Worm (Caenorhabditis elegans): Measurements from ENCODE around the gene mua-3.

Gene mua-3

ce11 chrIII:10151719-10152118 lies 8.8 kb upstream of the mua-3 start (continued):
- no peak for TF ChIP-seq saeg-2 (GFP tag; IDR thresholded peaks at IDR 0.05)

ce11 chrIII:10152495-10152894 lies 8.0 kb upstream of the mua-3 start, which contains the start of gene nac-3:
nac-3 (plus strand) TSS chrIII:10152795.
- no peak for TF ChIP-seq nhr-11 (tag; optimal IDR thresholded peaks at IDR 0.05)
- TF ChIP-seq zfp-3 (GFP tag; conservative IDR thresholded peaks at IDR 0.05), result 0 out of 2 replicates have a peak, but pooled peaks have one; percentile 20

- TF ChIP-seq nhr-41 (GFP tag; IDR thresholded peaks at IDR 0.05), result no peak
- no peak for TF ChIP-seq F10B5.3 (tag; optimal IDR thresholded peaks at IDR 0.05)
- TF ChIP-seq daf-8 (GFP tag; IDR thresholded peaks at IDR 0.05), result no peak
- no peak for TF ChIP-seq lin-39 (tag; optimal IDR thresholded peaks at IDR 0.05)
- TF ChIP-seq Y75B8A.6 (GFP tag; IDR thresholded peaks at IDR 0.05), result no peak
- TF ChIP-seq hif-1 (tag; optimal IDR thresholded peaks at IDR 0.05), result no peak
- no peak for TF ChIP-seq lin-29 (GFP tag; IDR thresholded peaks at IDR 0.05)
- no peak for TF ChIP-seq ZK337.2 (GFP tag; IDR thresholded peaks at IDR 0.05)
- TF ChIP-seq aly-2 (tag; optimal IDR thresholded peaks at IDR 0.05), result no peak
- no peak for TF ChIP-seq ZK546.5 (tag; optimal IDR thresholded peaks at IDR 0.05)
- TF ChIP-seq zip-11 (GFP tag; IDR thresholded peaks at IDR 0.05), result no peak
- no peak for TF ChIP-seq daf-19 (GFP tag; conservative IDR thresholded peaks at IDR 0.05)
- no peak for TF ChIP-seq skn-1 (tag; optimal IDR thresholded peaks at IDR 0.05)
- no peak for TF ChIP-seq pqm-1 (tag; optimal IDR thresholded peaks at IDR 0.05)
- peak; percentile 56 for TF ChIP-seq fkh-10 (GFP tag; optimal IDR thresholded peaks at IDR 0.05)
- TF ChIP-seq nhr-25 (tag; optimal IDR thresholded peaks at IDR 0.05; ENCODE audit: borderline replicate concordance, insufficient read depth), result no peak
- no peak for TF ChIP-seq F44E2.7 (GFP tag; IDR thresholded peaks at IDR 0.05)
- no peak for TF ChIP-seq lir-3 (tag; optimal IDR thresholded peaks at IDR 0.05)
- no peak for TF ChIP-seq spr-3 (GFP tag; optimal IDR thresholded peaks at IDR 0.05)
- no peak for TF ChIP-seq madf-5 (GFP tag; IDR thresholded peaks at IDR 0.05)
- TF ChIP-seq unc-62 (GFP tag; optimal IDR thresholded peaks at IDR 0.05 in 1 of 2), result peak in 1 of 2 experiments; percentile 96
- no peak for TF ChIP-seq unc-62 (tag; optimal IDR thresholded peaks at IDR 0.05)
- TF ChIP-seq nhr-77 (tag; optimal IDR thresholded peaks at IDR 0.05), result no peak
- TF ChIP-seq lin-1 (GFP tag; IDR thresholded peaks at IDR 0.05), result no peak
- TF ChIP-seq T26A8.4 (GFP tag; IDR thresholded peaks at IDR 0.05), result no peak
- TF ChIP-seq jun-1 (tag; optimal IDR thresholded peaks at IDR 0.05), result no peak
- TF ChIP-seq zfp-2 (tag; optimal IDR thresholded peaks at IDR 0.05), result no peak
- no peak for TF ChIP-seq lin-15B (tag; optimal IDR thresholded peaks at IDR 0.05)
- TF ChIP-seq dmd-8 (GFP tag; IDR thresholded peaks at IDR 0.05), result no peak
- no peak for TF ChIP-seq ztf-11 (tag; optimal IDR thresholded peaks at IDR 0.05)
- no peak for TF ChIP-seq nhr-10 (tag; optimal IDR thresholded peaks at IDR 0.05)
- no peak for TF ChIP-seq tag-97 (GFP tag; IDR thresholded peaks at IDR 0.05)
- TF ChIP-seq dve-1 (tag; optimal IDR thresholded peaks at IDR 0.05; ENCODE audit: insufficient read depth), result no peak
- TF ChIP-seq nhr-237 (tag; optimal IDR thresholded peaks at IDR 0.05), result no peak
- TF ChIP-seq ces-1 (GFP tag; optimal IDR thresholded peaks at IDR 0.05), result peak; percentile 24
- TF ChIP-seq zfp-3 (GFP tag; conservative IDR thresholded peaks at IDR 0.05), result no peak
- TF ChIP-seq nhr-48 (tag; optimal IDR thresholded peaks at IDR 0.05), result peak; percentile 8
- TF ChIP-seq zip-2 (tag; optimal IDR thresholded peaks at IDR 0.05), result no peak
- no peak for TF ChIP-seq dmd-6 (GFP tag; IDR thresholded peaks at IDR 0.05)
- no peak for TF ChIP-seq Y48G9A.11 (GFP tag; IDR thresholded peaks at IDR 0.05)
- TF ChIP-seq lim-7 (GFP tag; IDR thresholded peaks at IDR 0.05), result no peak
- TF ChIP-seq ztf-7 (tag; optimal IDR thresholded peaks at IDR 0.05), result no peak
- TF ChIP-seq lin-13 (GFP tag; optimal IDR thresholded peaks at IDR 0.05), result no peak
- TF ChIP-seq sdz-12 (GFP tag; optimal IDR thresholded peaks at IDR 0.05), result no peak
- no peak for TF ChIP-seq zag-1 (tag; optimal IDR thresholded peaks at IDR 0.05)
- TF ChIP-seq nhr-42 (GFP tag; IDR thresholded peaks at IDR 0.05), result no peak
- no peak for TF ChIP-seq nhr-11 (tag; optimal IDR thresholded peaks at IDR 0.05)
- no peak for TF ChIP-seq unc-39 (tag; optimal IDR thresholded peaks at IDR 0.05)
These were observed 7.5 kb upstream of the mua-3 start for ce11 chrIII:10153003-10153402.
